Fruit fly (Drosophila melanogaster): Measurements from ENCODE around the gene Rbcn-3B.

Rbcn-3B gene

DNA sequence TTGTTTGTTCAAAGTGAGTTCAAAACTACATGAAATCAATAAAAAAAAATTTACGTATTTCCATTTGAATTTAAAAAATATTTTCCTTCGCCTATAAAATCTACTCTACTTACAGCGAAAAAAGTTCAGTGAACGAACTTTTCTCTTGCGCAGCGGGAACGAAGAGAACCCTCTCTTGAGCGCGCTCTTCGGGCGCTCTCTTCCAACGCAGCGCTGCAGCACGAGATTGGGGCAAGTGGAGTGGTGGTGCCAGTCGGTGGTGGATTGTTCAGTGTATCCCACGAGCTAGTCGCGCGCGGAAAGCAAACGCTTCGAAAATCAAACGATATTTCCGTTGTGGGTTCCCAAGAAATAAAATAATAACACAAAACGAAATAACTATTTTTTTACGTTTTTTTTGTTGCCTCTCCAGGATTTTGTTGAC, 33.0 kb downstream of the Rbcn-3B start, which contains the start of gene Hr4 (continued):
- TF ChIP-seq CG10669 (GFP tag; optimal IDR thresholded peaks at IDR 0.05), result no peak
- TF ChIP-seq Blimp-1 (GFP tag; optimal IDR thresholded peaks at IDR 0.05), result no peak
- no peak for TF ChIP-seq cyc (GFP tag; optimal IDR thresholded peaks at IDR 0.05)
- TF ChIP-seq fkh (GFP tag; optimal IDR thresholded peaks at IDR 0.05), result no peak
- TF ChIP-seq Sox102F (GFP tag; optimal IDR thresholded peaks at IDR 0.05), result peak; percentile 64
- TF ChIP-seq topi (GFP tag; optimal IDR thresholded peaks at IDR 0.05), result peak; percentile 24
- TF ChIP-seq CG11762 (GFP tag; optimal IDR thresholded peaks at IDR 0.05; ENCODE audit: insufficient read depth), result no peak
- no peak for TF ChIP-seq CG8319 (GFP tag; optimal IDR thresholded peaks at IDR 0.05)
- TF ChIP-seq eg (GFP tag; IDR thresholded peaks at IDR 0.05), result peak; percentile 64
- no peak for TF ChIP-seq acj6 (GFP tag; optimal IDR thresholded peaks at IDR 0.05)
- no peak for TF ChIP-seq Hr38 (GFP tag; optimal IDR thresholded peaks at IDR 0.05)
- no peak for TF ChIP-seq dac (GFP tag; optimal IDR thresholded peaks at IDR 0.05)
- TF ChIP-seq CG15336 (GFP tag; IDR thresholded peaks at IDR 0.05), result peak; percentile 62; the same call in 1 of the 2 replicates
- no peak for TF ChIP-seq achi (GFP tag; optimal IDR thresholded peaks at IDR 0.05)
- no peak for TF ChIP-seq CG11902 (GFP tag; optimal IDR thresholded peaks at IDR 0.05)
- TF ChIP-seq CG3032 (tag; optimal IDR thresholded peaks at IDR 0.05), result no peak
- TF ChIP-seq salr (GFP tag; optimal IDR thresholded peaks at IDR 0.05), result no peak
- TF ChIP-seq CG6163 (GFP tag; IDR thresholded peaks at IDR 0.05), result peak; percentile 28; the same call in 1 of the 3 replicates
- TF ChIP-seq Ets21C (GFP tag; optimal IDR thresholded peaks at IDR 0.05), result no peak
- no peak for TF ChIP-seq CG1621 (tag; optimal IDR thresholded peaks at IDR 0.05)
- no peak for TF ChIP-seq svp (GFP tag)
- no peak for TF ChIP-seq CG4318 (GFP tag; optimal IDR thresholded peaks at IDR 0.05)
- peak; percentile 46 for TF ChIP-seq CG6276 (GFP tag; optimal IDR thresholded peaks at IDR 0.05)
- TF ChIP-seq CG32006 (GFP tag; optimal IDR thresholded peaks at IDR 0.05), result no peak

DNA sequence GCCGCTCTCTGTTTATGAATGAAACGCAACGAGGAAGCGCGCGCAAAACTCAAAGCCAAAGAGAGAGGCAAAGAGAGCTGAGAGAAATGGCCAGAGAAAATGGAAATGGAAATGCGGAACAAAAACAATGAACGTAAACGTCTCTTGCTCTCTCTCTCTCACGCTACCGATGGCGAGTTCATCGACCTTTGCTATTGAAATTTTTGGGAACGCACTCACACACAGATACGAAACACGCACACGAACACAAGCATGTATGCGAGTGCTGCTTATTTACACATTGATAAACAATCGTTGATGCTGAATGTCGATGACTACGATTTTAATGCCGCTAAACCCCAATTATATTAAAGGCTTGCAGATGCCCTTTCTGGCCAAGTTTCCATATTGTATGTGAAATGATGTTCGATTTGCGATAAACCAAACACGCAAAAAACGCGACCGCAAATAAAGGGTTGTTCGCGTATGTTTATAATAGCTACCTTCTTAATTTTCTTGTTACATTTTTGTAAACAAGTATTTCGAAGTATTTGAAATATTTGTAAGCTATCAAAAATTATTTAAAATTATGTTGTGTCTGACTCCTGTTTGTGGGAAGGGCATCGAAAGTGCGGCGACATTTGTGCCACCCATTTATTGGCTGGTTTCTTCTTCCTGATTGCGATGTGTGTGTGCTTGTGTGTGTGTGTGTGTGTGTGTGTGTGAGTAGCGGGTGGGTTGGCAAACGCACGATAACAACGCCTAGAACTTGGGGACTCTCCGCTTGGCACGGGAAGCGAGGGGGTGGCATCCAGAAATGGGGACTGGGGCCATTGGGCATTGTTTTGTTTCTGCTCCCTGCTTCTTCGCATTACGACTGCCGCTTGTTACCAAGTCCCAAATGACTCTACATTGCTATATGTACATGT, 34.9 kb downstream of the Rbcn-3B start:
- TF ChIP-seq CG8632 (GFP tag; optimal IDR thresholded peaks at IDR 0.05) (peak; percentile 61), svp (GFP tag) (peak; percentile 87), Hr38 (GFP tag; optimal IDR thresholded peaks at IDR 0.05) (no peak), fd85E (GFP tag; optimal IDR thresholded peaks at IDR 0.05) (no peak), Lpt (GFP tag; optimal IDR thresholded peaks at IDR 0.05) (no peak), Met (GFP tag; optimal IDR thresholded peaks at IDR 0.05) (peak; percentile 83), CG6276 (GFP tag; optimal IDR thresholded peaks at IDR 0.05) (peak; percentile 58), CG4318 (GFP tag; optimal IDR thresholded peaks at IDR 0.05) (peak; percentile 22), CG11902 (GFP tag; optimal IDR thresholded peaks at IDR 0.05) (peak; percentile 46), Smox (GFP tag; optimal IDR thresholded peaks at IDR 0.05) (peak; percentile 75), Hr4 (GFP tag; optimal IDR thresholded peaks at IDR 0.05) (peak; percentile 55), CG10631 (GFP tag; optimal IDR thresholded peaks at IDR 0.05) (peak; percentile 39), spab (GFP tag; optimal IDR thresholded peaks at IDR 0.05) (peak; percentile 34), CG7368 (GFP tag; optimal IDR thresholded peaks at IDR 0.05) (no peak), ss (GFP tag; optimal IDR thresholded peaks at IDR 0.05) (peak; percentile 37 to 69), OdsH (GFP tag; optimal IDR thresholded peaks at IDR 0.05) (peak; percentile 50), cyc (GFP tag; optimal IDR thresholded peaks at IDR 0.05) (peak; percentile 50), CG6854 (GFP tag; optimal IDR thresholded peaks at IDR 0.05) (peak; percentile 46), dac (GFP tag; optimal IDR thresholded peaks at IDR 0.05) (no peak), Ets21C (GFP tag; optimal IDR thresholded peaks at IDR 0.05) (peak; percentile 74), CG10669 (GFP tag; optimal IDR thresholded peaks at IDR 0.05) (peak; percentile 67), CG6163 (GFP tag; IDR thresholded peaks at IDR 0.05) (peak; percentile 41; the same call in 1 of the 3 replicates), acj6 (GFP tag; optimal IDR thresholded peaks at IDR 0.05) (peak; percentile 65), CG8119 (GFP tag; IDR thresholded peaks at IDR 0.05) (no peak), Sox15 (GFP tag; optimal IDR thresholded peaks at IDR 0.05) (peak; percentile 64), CG6808 (GFP tag; optimal IDR thresholded peaks at IDR 0.05) (peak; percentile 32), CG15336 (GFP tag; IDR thresholded peaks at IDR 0.05) (no peak), Eip75B (GFP tag; optimal IDR thresholded peaks at IDR 0.05) (peak; percentile 73), Eip78C (GFP tag) (peak; percentile 91), CG31627 (GFP tag; optimal IDR thresholded peaks at IDR 0.05) (peak; percentile 81), Gug (GFP tag; IDR thresholded peaks at IDR 0.05) (0 out of 2 replicates have a peak, but pooled peaks have one; percentile 8), CG16779 (tag; optimal IDR thresholded peaks at IDR 0.05) (no peak), CG11294 (GFP tag; IDR thresholded peaks at IDR 0.05) (no peak), Sox14 (GFP tag; optimal IDR thresholded peaks at IDR 0.05) (peak; percentile 72), topi (GFP tag; optimal IDR thresholded peaks at IDR 0.05) (peak; percentile 84), CG32006 (GFP tag; optimal IDR thresholded peaks at IDR 0.05) (peak; percentile 69)
